Fruit fly (Drosophila melanogaster) whole organism, embryonic: ENCODE data around the gene Rpp30.

Experiments used
- ATbp ChIP-seq: fragments of 200-800 bp; sonication (Bioruptor generic); optimal IDR thresholded peaks from 2 replicates; lab custom pipeline; 2017; ENCODE audit warnings: missing biosample characterization, mild to moderate bottlenecking, missing genetic modification characterization, missing genetic modification reagents
- Adf1 ChIP-seq: fragments of 200-800 bp; sonication (Bioruptor generic); IDR thresholded peaks from 2 replicates; pipeline ENCODE4 v1.3.6; 2022; ENCODE audit warnings: missing biosample characterization, missing genetic modification characterization
- Atf-2 ChIP-seq: fragments of 200-800 bp; sonication (Bioruptor generic); optimal IDR thresholded peaks from 2 replicates; lab custom pipeline; 2016; ENCODE audit warnings: missing biosample characterization, missing genetic modification characterization
- BtbVII ChIP-seq: fragments of 200-800 bp; sonication (Bioruptor generic); optimal IDR thresholded peaks from 3 replicates; lab custom pipeline; 2017; ENCODE audit warnings: missing biosample characterization, mild to moderate bottlenecking, missing genetic modification characterization
- Bteb2 ChIP-seq: fragments of 200-800 bp; sonication (Bioruptor generic); optimal IDR thresholded peaks from 2 replicates; lab custom pipeline; 2016; ENCODE audit warnings: missing biosample characterization, missing genetic modification characterization
- CG10366 ChIP-seq: fragments of 200-800 bp; sonication (Bioruptor generic); IDR thresholded peaks from 2 replicates; pipeline ENCODE4 v1.3.6; 2022; ENCODE audit warnings: missing biosample characterization, missing genetic modification characterization
- CG12236 ChIP-seq: fragments of 200-800 bp; sonication (Bioruptor generic); optimal IDR thresholded peaks from 2 replicates; lab custom pipeline; 2016; ENCODE audit warnings: missing biosample characterization, missing genetic modification characterization
- CG12942 ChIP-seq: fragments of 200-800 bp; sonication (Bioruptor generic); optimal IDR thresholded peaks from 3 replicates; lab custom pipeline; 2016; ENCODE audit warnings: missing biosample characterization, missing genetic modification characterization
- CG13123 ChIP-seq: fragments of 200-800 bp; sonication (Bioruptor generic); optimal IDR thresholded peaks from 2 replicates; lab custom pipeline; 2016; ENCODE audit warnings: missing biosample characterization, missing genetic modification characterization
- CG14710 ChIP-seq: fragments of 200-800 bp; sonication (Bioruptor generic); optimal IDR thresholded peaks from 3 replicates; lab custom pipeline; 2019; ENCODE audit warnings: missing biosample characterization, mild to moderate bottlenecking, missing genetic modification characterization, moderate library complexity
- CG15011 ChIP-seq: fragments of 200-800 bp; sonication (Bioruptor generic); optimal IDR thresholded peaks from 3 replicates; lab custom pipeline; 2018; ENCODE audit warnings: missing biosample characterization, mild to moderate bottlenecking, missing genetic modification characterization
- CG15601 ChIP-seq: fragments of 200-800 bp; sonication (Bioruptor generic); optimal IDR thresholded peaks from 3 replicates; lab custom pipeline; 2019; ENCODE audit warnings: missing biosample characterization, mild to moderate bottlenecking, missing genetic modification characterization, moderate library complexity
- CG2120 ChIP-seq: fragments of 200-800 bp; sonication (Bioruptor generic); optimal IDR thresholded peaks from 3 replicates; lab custom pipeline; 2016; ENCODE audit warnings: missing biosample characterization, missing genetic modification characterization
- CG2199 ChIP-seq: fragments of 200-800 bp; sonication (Bioruptor generic); IDR thresholded peaks from 3 replicates; pipeline ENCODE4 v1.3.6; 2022; ENCODE audit warnings: missing biosample characterization, missing genetic modification characterization
- CG31365 ChIP-seq: fragments of 200-800 bp; sonication (Bioruptor generic); optimal IDR thresholded peaks from 2 replicates; lab custom pipeline; 2018; ENCODE audit warnings: missing biosample characterization, mild to moderate bottlenecking, missing genetic modification characterization
- CG3847 ChIP-seq: fragments of 200-800 bp; sonication (Bioruptor generic); IDR thresholded peaks from 2 replicates; pipeline ENCODE4 v1.3.6; 2022; ENCODE audit warnings: missing biosample characterization, missing genetic modification characterization
- CG3995 ChIP-seq: fragments of 200-800 bp; sonication (Bioruptor generic); optimal IDR thresholded peaks from 3 replicates; lab custom pipeline; 2016; ENCODE audit warnings: missing biosample characterization, missing genetic modification characterization
- CG4707 ChIP-seq: fragments of 200-800 bp; sonication (Bioruptor generic); optimal IDR thresholded peaks from 2 replicates; lab custom pipeline; 2018; ENCODE audit warnings: missing biosample characterization, mild to moderate bottlenecking, missing genetic modification characterization, moderate library complexity
- CG5245 ChIP-seq: fragments of 200-800 bp; sonication (Bioruptor generic); optimal IDR thresholded peaks from 3 replicates; lab custom pipeline; 2016; ENCODE audit warnings: missing biosample characterization, missing genetic modification characterization
- CG6175 ChIP-seq: fragments of 200-800 bp; sonication (Bioruptor generic); IDR thresholded peaks from 3 replicates; pipeline ENCODE4 v1.3.6; 2022; ENCODE audit warnings: missing biosample characterization, missing genetic modification characterization
- CG6813 ChIP-seq: fragments of 200-800 bp; sonication (Bioruptor generic); optimal IDR thresholded peaks from 2 replicates; lab custom pipeline; 2017; ENCODE audit warnings: missing biosample characterization, missing genetic modification characterization, mild to moderate bottlenecking, moderate library complexity, missing genetic modification reagents
- CG8290 ChIP-seq, 3 experiments: fragments of 200-800 bp; sonication (Bioruptor generic); optimal IDR thresholded peaks; 2 replicates each; lab custom pipeline; 2016 to 2019; ENCODE audit warnings: missing biosample characterization in 3 of 3, missing genetic modification characterization in 3 of 3, mild to moderate bottlenecking in 2 of 3, moderate library complexity in 1 of 3
- CG8765 ChIP-seq: fragments of 200-800 bp; sonication (Bioruptor generic); IDR thresholded peaks from 2 replicates; pipeline ENCODE4 v1.3.6; 2022; ENCODE audit warnings: missing biosample characterization, missing genetic modification characterization
- CG9797 ChIP-seq: fragments of 200-800 bp; sonication (Bioruptor generic); optimal IDR thresholded peaks from 3 replicates; lab custom pipeline; 2018; ENCODE audit warnings: missing biosample characterization, mild to moderate bottlenecking, missing genetic modification characterization
- Dip3 ChIP-seq: fragments of 200-800 bp; sonication (Bioruptor generic); optimal IDR thresholded peaks from 3 replicates; lab custom pipeline; 2016; ENCODE audit warnings: missing biosample characterization, missing genetic modification characterization
- Elba2 ChIP-seq: fragments of 200-800 bp; sonication (Bioruptor generic); optimal IDR thresholded peaks from 3 replicates; lab custom pipeline; 2016; ENCODE audit warnings: missing biosample characterization, missing genetic modification characterization
- Gsc ChIP-seq: fragments of 200-800 bp; sonication (Bioruptor generic); IDR thresholded peaks from 2 replicates; pipeline ENCODE4 v1.3.6; 2022; ENCODE audit warnings: missing biosample characterization, missing genetic modification characterization
- Lpt ChIP-seq: fragments of >200 bp; optimal IDR thresholded peaks from 2 replicates; lab custom pipeline; 2018; ENCODE audit warnings: missing biosample characterization, missing genetic modification characterization
- NK7.1 ChIP-seq: fragments of 200-800 bp; sonication (Bioruptor generic); optimal IDR thresholded peaks from 3 replicates; lab custom pipeline; 2016; ENCODE audit warnings: missing biosample characterization, missing genetic modification characterization
- Nf-YB ChIP-seq: fragments of 200-800 bp; sonication (Bioruptor generic); optimal IDR thresholded peaks from 3 replicates; lab custom pipeline; 2019; ENCODE audit warnings: missing biosample characterization, mild to moderate bottlenecking, missing genetic modification characterization, moderate library complexity
- PHDP ChIP-seq: fragments of 200-800 bp; sonication (Bioruptor generic); optimal IDR thresholded peaks from 3 replicates; lab custom pipeline; 2018; ENCODE audit warnings: missing biosample characterization, mild to moderate bottlenecking, missing genetic modification characterization, moderate library complexity
- Ssrp ChIP-seq: fragments of 200-800 bp; sonication (Bioruptor generic); optimal IDR thresholded peaks from 2 replicates; lab custom pipeline; 2018; ENCODE audit warnings: missing biosample characterization, mild to moderate bottlenecking, missing genetic modification characterization, moderate library complexity
- YL-1 ChIP-seq: fragments of 200-800 bp; sonication (Bioruptor generic); optimal IDR thresholded peaks from 3 replicates; lab custom pipeline; 2017; ENCODE audit warnings: missing biosample characterization, mild to moderate bottlenecking, missing genetic modification characterization
- fru ChIP-seq: fragments of >200 bp; optimal IDR thresholded peaks from 2 replicates; lab custom pipeline; 2017
- gfzf ChIP-seq: fragments of 200-800 bp; sonication (Bioruptor generic); optimal IDR thresholded peaks from 2 replicates; lab custom pipeline; 2016; ENCODE audit warnings: missing biosample characterization, mild to moderate bottlenecking, missing genetic modification characterization, moderate library complexity
- h ChIP-seq: fragments of >200 bp; optimal IDR thresholded peaks from 2 replicates; lab custom pipeline; 2017
- hbn ChIP-seq: fragments of 200-800 bp; sonication (Bioruptor generic); IDR thresholded peaks from 2 replicates; pipeline ENCODE4 v1.3.6; 2022; ENCODE audit warnings: missing biosample characterization, missing genetic modification characterization; ENCODE audit not compliant: partially characterized antibody
- ken ChIP-seq: fragments of 200-800 bp; sonication (Bioruptor generic); IDR thresholded peaks from 3 replicates; pipeline ENCODE4 v1.3.6; 2022; ENCODE audit warnings: missing biosample characterization, missing genetic modification characterization
- maf-S ChIP-seq: fragments of 200-800 bp; sonication (Bioruptor generic); optimal IDR thresholded peaks from 2 replicates; lab custom pipeline; 2016; ENCODE audit warnings: missing biosample characterization, missing genetic modification characterization
- mam ChIP-seq: fragments of 200-800 bp; sonication (Bioruptor generic); optimal IDR thresholded peaks from 3 replicates; lab custom pipeline; 2016; ENCODE audit warnings: missing biosample characterization, missing genetic modification characterization
- mirr ChIP-seq: fragments of 200-800 bp; sonication (Bioruptor generic); optimal IDR thresholded peaks from 3 replicates; lab custom pipeline; 2018; ENCODE audit warnings: missing biosample characterization, mild to moderate bottlenecking, missing genetic modification characterization
- nerfin-1 ChIP-seq: fragments of 200-800 bp; sonication (Bioruptor generic); optimal IDR thresholded peaks from 3 replicates; lab custom pipeline; 2019; ENCODE audit warnings: missing biosample characterization, mild to moderate bottlenecking, missing genetic modification characterization, moderate library complexity
- oc ChIP-seq: fragments of 200-800 bp; sonication (Bioruptor generic); optimal IDR thresholded peaks from 2 replicates; lab custom pipeline; 2018; ENCODE audit warnings: missing biosample characterization, mild to moderate bottlenecking, missing genetic modification characterization, moderate library complexity
- org-1 ChIP-seq: fragments of 200-800 bp; sonication (Bioruptor generic); optimal IDR thresholded peaks from 2 replicates; lab custom pipeline; 2017; ENCODE audit warnings: missing biosample characterization, missing genetic modification characterization
- pan ChIP-seq, 4 experiments: fragments of >200 bp in 3 of 4; fragments of 200-800 bp in 1 of 4; sonication (Bioruptor generic) in 1 of 4; optimal IDR thresholded peaks in 3 of 4; IDR thresholded peaks in 1 of 4; 2 replicates each; pipeline versions ENCODE4 v1.3.6 to Lab custom; 2017 to 2022; ENCODE audit warnings: missing biosample characterization in 2 of 4, missing genetic modification characterization in 2 of 4, mixed read lengths in 1 of 4
- pzg ChIP-seq: fragments of 200-800 bp; sonication (Bioruptor generic); optimal IDR thresholded peaks from 3 replicates; lab custom pipeline; 2018; ENCODE audit warnings: missing biosample characterization, mild to moderate bottlenecking, missing genetic modification characterization, moderate library complexity
- sim ChIP-seq: fragments of 200-800 bp; sonication (Bioruptor generic); IDR thresholded peaks from 2 replicates; pipeline ENCODE4 v1.3.6; 2022; ENCODE audit warnings: missing biosample characterization, missing genetic modification characterization
- sug ChIP-seq: fragments of 200-800 bp; optimal IDR thresholded peaks from 2 replicates; lab custom pipeline; 2019; ENCODE audit warnings: missing biosample characterization, mild to moderate bottlenecking, missing genetic modification characterization, moderate library complexity
- vnd ChIP-seq: fragments of 200-800 bp; sonication (Bioruptor generic); IDR thresholded peaks from 3 replicates; pipeline ENCODE4 v1.3.6; 2022; ENCODE audit warnings: missing biosample characterization, missing genetic modification characterization; ENCODE audit not compliant: partially characterized antibody
- wek ChIP-seq: fragments of 200-800 bp; sonication (Bioruptor generic); optimal IDR thresholded peaks from 3 replicates; lab custom pipeline; 2018; ENCODE audit warnings: missing biosample characterization, mild to moderate bottlenecking, missing genetic modification characterization, moderate library complexity
- zfh2 ChIP-seq: fragments of 200-800 bp; sonication (Bioruptor generic); optimal IDR thresholded peaks from 2 replicates; lab custom pipeline; 2016; ENCODE audit warnings: missing biosample characterization, missing genetic modification characterization

Gene Rpp30

DNA sequence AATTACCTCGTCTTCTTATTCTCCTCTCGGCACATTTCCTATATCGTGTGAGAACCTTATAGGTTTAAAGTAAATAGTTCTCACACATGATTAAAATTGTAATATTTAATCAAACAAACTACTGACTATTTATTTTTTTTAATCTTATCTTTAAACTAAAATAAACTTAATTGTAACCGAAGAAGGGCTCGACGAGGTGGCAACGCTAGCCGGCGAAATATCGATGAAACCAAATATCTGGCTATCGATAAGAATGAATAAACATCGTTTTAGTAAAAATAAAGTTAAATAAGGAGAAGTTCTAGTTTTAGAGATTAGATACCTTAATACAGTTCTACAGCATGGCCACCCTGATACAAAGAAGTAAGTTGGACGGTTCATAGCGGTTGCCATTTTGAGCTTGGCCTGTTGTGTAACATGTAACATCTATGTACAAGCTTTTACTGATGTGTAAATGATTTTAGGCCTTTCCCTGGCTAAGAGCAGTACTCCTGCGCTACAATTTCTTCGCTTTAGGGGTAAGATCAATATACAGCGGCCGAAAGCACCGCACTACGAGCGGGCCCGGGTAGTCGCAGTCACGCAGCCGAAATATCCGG, 48.5 kb downstream of the Rpp30 start, which contains the start of gene mRpL10 (continued):
- no peak for TF ChIP-seq ken
- TF ChIP-seq CG6813, result no peak
- TF ChIP-seq YL-1 (GFP tag; lab: Kevin White, UChicago), result peak; percentile 75
- TF ChIP-seq CG14710 (tag; lab: Kevin White, UChicago), result peak; percentile 54
- TF ChIP-seq CG10366, result no peak
- no peak for TF ChIP-seq pan (optimal IDR thresholded peaks at IDR 0.05; lab: Kevin White, UChicago)
- TF ChIP-seq pan (GFP tag; optimal IDR thresholded peaks at IDR 0.05 in 1 of 2, IDR thresholded peaks at IDR 0.05 in 1 of 2), result no peak
- TF ChIP-seq oc (tag; lab: Kevin White, UChicago), result no peak
- TF ChIP-seq Lpt (GFP tag; lab: Kevin White, UChicago), result no peak
- TF ChIP-seq CG9797 (GFP tag; lab: Kevin White, UChicago), result peak; percentile 11
- no peak for TF ChIP-seq Elba2 (GFP tag; lab: Kevin White, UChicago)
- TF ChIP-seq org-1 (GFP tag; lab: Kevin White, UChicago), result no peak
- TF ChIP-seq CG8290 (GFP tag; optimal IDR thresholded peaks at IDR 0.05; lab: Kevin White, UChicago), result no peak
- TF ChIP-seq CG8290 (tag; optimal IDR thresholded peaks at IDR 0.05; lab: Kevin White, UChicago), result no peak
- TF ChIP-seq CG12942, result no peak
- TF ChIP-seq CG2199 (GFP tag; lab: Robert Waterston, UW), result no peak
- peak; percentile 34 for TF ChIP-seq gfzf
- no peak for TF ChIP-seq CG15011 (GFP tag; lab: Kevin White, UChicago)
- TF ChIP-seq mam (GFP tag; lab: Kevin White, UChicago), result peak; percentile 20
- peak; percentile 93 for TF ChIP-seq hbn (GFP tag; lab: Robert Waterston, UW)
- no peak for TF ChIP-seq CG31365 (tag; lab: Kevin White, UChicago)
- no peak for TF ChIP-seq PHDP (tag; lab: Kevin White, UChicago)
- no peak for TF ChIP-seq CG15601 (tag; lab: Kevin White, UChicago)
- TF ChIP-seq Atf-2 (GFP tag; lab: Kevin White, UChicago), result no peak
- TF ChIP-seq CG3847 (GFP tag; lab: Robert Waterston, UW), result peak; percentile 53
- no peak for TF ChIP-seq h (lab: Kevin White, UChicago)
- TF ChIP-seq nerfin-1 (tag; lab: Kevin White, UChicago), result peak; percentile 20
- no peak for TF ChIP-seq CG12236 (GFP tag; lab: Kevin White, UChicago)
- TF ChIP-seq Nf-YB, result no peak
- TF ChIP-seq CG4707, result no peak
- no peak for TF ChIP-seq CG6175 (GFP tag; lab: Robert Waterston, UW)
- TF ChIP-seq pzg (GFP tag; lab: Kevin White, UChicago), result peak; percentile 69
- TF ChIP-seq CG3995 (GFP tag; lab: Kevin White, UChicago), result peak; percentile 32
- TF ChIP-seq CG2120, result no peak
- no peak for TF ChIP-seq wek (GFP tag; lab: Kevin White, UChicago)
- TF ChIP-seq CG5245, result no peak
- peak; percentile 11 for TF ChIP-seq Bteb2 (GFP tag; lab: Kevin White, UChicago)
- no peak for TF ChIP-seq NK7.1
- peak; percentile 24 for TF ChIP-seq maf-S (GFP tag; lab: Kevin White, UChicago)
- TF ChIP-seq Gsc (GFP tag; lab: Robert Waterston, UW), result no peak
- TF ChIP-seq Ssrp (tag; lab: Kevin White, UChicago), result no peak
- TF ChIP-seq Dip3, result peak; percentile 17
- no peak for TF ChIP-seq mirr (GFP tag; lab: Kevin White, UChicago)
- no peak for TF ChIP-seq Adf1 (GFP tag; lab: Robert Waterston, UW)
- TF ChIP-seq zfh2, result no peak
- TF ChIP-seq fru (lab: Kevin White, UChicago), result no peak
- peak; percentile 82 for TF ChIP-seq vnd (GFP tag; lab: Robert Waterston, UW)
- no peak for TF ChIP-seq sim (GFP tag; lab: Robert Waterston, UW)
- TF ChIP-seq ATbp (GFP tag; lab: Kevin White, UChicago), result no peak
- TF ChIP-seq BtbVII (GFP tag; lab: Kevin White, UChicago), result peak; percentile 35
- TF ChIP-seq CG8765 (GFP tag; lab: Robert Waterston, UW), result no peak
- TF ChIP-seq sug (tag; lab: Kevin White, UChicago), result no peak
- TF ChIP-seq CG13123 (GFP tag; lab: Kevin White, UChicago), result no peak
